Fruit fly (Drosophila melanogaster) whole organism, embryonic: ENCODE results near the gene CG1632.

Source experiments
- Adf1 ChIP-seq: fragments of 200-800 bp; sonication (Bioruptor generic); IDR thresholded peaks from 2 replicates; pipeline ENCODE4 v1.3.6; 2022; ENCODE audit warnings: missing biosample characterization, missing genetic modification characterization
- CG10274 ChIP-seq: fragments of 200-800 bp; sonication (Bioruptor generic); optimal IDR thresholded peaks from 3 replicates; lab custom pipeline; 2017; ENCODE audit warnings: missing biosample characterization, mild to moderate bottlenecking, missing genetic modification characterization
- CG11085 ChIP-seq: fragments of 200-800 bp; sonication (Bioruptor generic); IDR thresholded peaks from 2 replicates; pipeline ENCODE4 v1.3.6; 2022; ENCODE audit warnings: missing biosample characterization, missing genetic modification characterization
- CG15696 ChIP-seq: fragments of 200-800 bp; sonication (Bioruptor generic); optimal IDR thresholded peaks from 2 replicates; lab custom pipeline; 2019; ENCODE audit warnings: missing biosample characterization, mild to moderate bottlenecking, missing genetic modification characterization, moderate library complexity
- CG17328 ChIP-seq: fragments of 200-800 bp; sonication (Bioruptor generic); IDR thresholded peaks from 2 replicates; pipeline ENCODE4 v1.3.6; 2022; ENCODE audit warnings: missing biosample characterization, missing genetic modification characterization
- CG17361 ChIP-seq: fragments of 200-800 bp; sonication (Bioruptor generic); IDR thresholded peaks from 3 replicates; pipeline ENCODE4 v1.3.6; 2022; ENCODE audit warnings: missing biosample characterization, missing genetic modification characterization
- CG17385 ChIP-seq: fragments of 200-800 bp; sonication (Bioruptor generic); optimal IDR thresholded peaks from 3 replicates; lab custom pipeline; 2018; ENCODE audit warnings: missing biosample characterization, mild to moderate bottlenecking, missing genetic modification characterization
- CG18764 ChIP-seq: fragments of 200-800 bp; sonication (Bioruptor generic); optimal IDR thresholded peaks from 3 replicates; lab custom pipeline; 2016; ENCODE audit warnings: missing biosample characterization, missing genetic modification characterization
- CG2120 ChIP-seq: fragments of 200-800 bp; sonication (Bioruptor generic); optimal IDR thresholded peaks from 3 replicates; lab custom pipeline; 2016; ENCODE audit warnings: missing biosample characterization, missing genetic modification characterization
- CG2202 ChIP-seq: fragments of 200-800 bp; sonication (Bioruptor generic); optimal IDR thresholded peaks from 2 replicates; lab custom pipeline; 2018; ENCODE audit warnings: missing biosample characterization, mild to moderate bottlenecking, missing genetic modification characterization
- CG5953 ChIP-seq: fragments of 200-800 bp; sonication (Bioruptor generic); IDR thresholded peaks from 2 replicates; pipeline ENCODE4 v1.3.6; 2022; ENCODE audit warnings: missing biosample characterization, missing genetic modification characterization
- CG8281 ChIP-seq: fragments of 200-800 bp; sonication (Bioruptor generic); optimal IDR thresholded peaks from 2 replicates; lab custom pipeline; 2018; ENCODE audit warnings: missing biosample characterization, mild to moderate bottlenecking, missing genetic modification characterization, moderate library complexity
- D ChIP-seq, 2 experiments: fragments of 200-800 bp in 1 of 2; fragments of >200 bp in 1 of 2; sonication (Bioruptor generic) in 1 of 2; optimal IDR thresholded peaks; 2 replicates in 1 of 2; 3 replicates in 1 of 2; lab custom pipeline; 2017; ENCODE audit warnings: mild to moderate bottlenecking in 1 of 2, missing biosample characterization in 1 of 2, missing genetic modification characterization in 1 of 2, missing genetic modification reagents in 1 of 2
- D19A ChIP-seq: fragments of 200-800 bp; optimal IDR thresholded peaks from 3 replicates; lab custom pipeline; 2019; ENCODE audit warnings: missing biosample characterization, mild to moderate bottlenecking, missing genetic modification characterization, moderate library complexity
- Dad ChIP-seq: fragments of 200-800 bp; sonication (Bioruptor generic); optimal IDR thresholded peaks from 3 replicates; lab custom pipeline; 2016; ENCODE audit warnings: missing biosample characterization, missing genetic modification characterization
- HLH4C ChIP-seq: fragments of 200-800 bp; sonication (Bioruptor generic); IDR thresholded peaks from 3 replicates; pipeline ENCODE4 v1.3.6; 2022; ENCODE audit warnings: missing biosample characterization, missing genetic modification characterization; ENCODE audit not compliant: partially characterized antibody
- Hand ChIP-seq: fragments of 200-800 bp; sonication (Bioruptor generic); optimal IDR thresholded peaks from 2 replicates; lab custom pipeline; 2017; ENCODE audit warnings: mild to moderate bottlenecking, missing biosample characterization, missing genetic modification reagents, missing genetic modification characterization
- MTF-1 ChIP-seq: fragments of 200-800 bp; sonication (Bioruptor generic); optimal IDR thresholded peaks from 2 replicates; lab custom pipeline; 2018; ENCODE audit warnings: missing biosample characterization, mild to moderate bottlenecking, missing genetic modification characterization, borderline replicate concordance
- Mrtf ChIP-seq: fragments of 200-800 bp; sonication (Bioruptor generic); IDR thresholded peaks from 3 replicates; pipeline ENCODE4 v1.3.6; 2022; ENCODE audit warnings: missing biosample characterization, missing genetic modification characterization
- Oli ChIP-seq: fragments of 200-800 bp; sonication (Bioruptor generic); optimal IDR thresholded peaks from 2 replicates; lab custom pipeline; 2018; ENCODE audit warnings: missing biosample characterization, mild to moderate bottlenecking, missing genetic modification characterization, moderate library complexity
- Ravus ChIP-seq: fragments of 200-800 bp; sonication (Bioruptor generic); IDR thresholded peaks from 2 replicates; pipeline ENCODE4 v1.3.6; 2022; ENCODE audit warnings: missing biosample characterization, missing genetic modification characterization
- Rfx ChIP-seq: fragments of 200-800 bp; sonication (Bioruptor generic); IDR thresholded peaks from 2 replicates; pipeline ENCODE4 v1.3.6; 2022; ENCODE audit warnings: missing biosample characterization, missing genetic modification characterization
- Side ChIP-seq: fragments of 200-800 bp; sonication (Bioruptor generic); optimal IDR thresholded peaks from 2 replicates; lab custom pipeline; 2016; ENCODE audit warnings: missing biosample characterization, missing genetic modification characterization
- Ssrp ChIP-seq: fragments of 200-800 bp; sonication (Bioruptor generic); optimal IDR thresholded peaks from 2 replicates; lab custom pipeline; 2018; ENCODE audit warnings: missing biosample characterization, mild to moderate bottlenecking, missing genetic modification characterization, moderate library complexity
- Trl ChIP-seq, 3 experiments: fragments of >200 bp in 2 of 3; fragments of 200-800 bp in 1 of 3; sonication (Bioruptor generic) in 1 of 3; optimal IDR thresholded peaks; 2 replicates in 1 of 3; 3 replicates in 2 of 3; lab custom pipeline; 2016 to 2017; ENCODE audit warnings: missing biosample characterization in 1 of 3, missing genetic modification characterization in 1 of 3
- ase ChIP-seq: fragments of 200-800 bp; sonication (Bioruptor generic); IDR thresholded peaks from 3 replicates; pipeline ENCODE4 v1.3.6; 2022; ENCODE audit warnings: missing biosample characterization, missing genetic modification characterization
- bsh ChIP-seq, 2 experiments: fragments of 200-800 bp; sonication (Bioruptor generic); optimal IDR thresholded peaks; 2 replicates each; lab custom pipeline; 2017 to 2018; ENCODE audit warnings: mild to moderate bottlenecking in 2 of 2, missing biosample characterization in 2 of 2, missing genetic modification characterization in 2 of 2, moderate library complexity in 1 of 2
- cg ChIP-seq: fragments of 200-800 bp; sonication (Bioruptor generic); optimal IDR thresholded peaks from 3 replicates; lab custom pipeline; 2019; ENCODE audit warnings: missing biosample characterization, mild to moderate bottlenecking, missing genetic modification characterization, moderate library complexity
- dimm ChIP-seq: fragments of 200-800 bp; sonication (Bioruptor generic); IDR thresholded peaks from 2 replicates; pipeline ENCODE4 v1.3.6; 2022; ENCODE audit warnings: missing biosample characterization, missing genetic modification characterization
- dm ChIP-seq: fragments of 200-800 bp; sonication (Bioruptor generic); optimal IDR thresholded peaks from 3 replicates; lab custom pipeline; 2016; ENCODE audit warnings: missing biosample characterization, missing genetic modification characterization
- dmrt11E ChIP-seq: fragments of 200-800 bp; sonication (Bioruptor generic); optimal IDR thresholded peaks from 3 replicates; lab custom pipeline; 2018; ENCODE audit warnings: missing biosample characterization, mild to moderate bottlenecking, missing genetic modification characterization, moderate library complexity
- fru ChIP-seq: fragments of >200 bp; optimal IDR thresholded peaks from 2 replicates; lab custom pipeline; 2017
- gem ChIP-seq: fragments of 200-800 bp; sonication (Bioruptor generic); optimal IDR thresholded peaks from 2 replicates; lab custom pipeline; 2019; ENCODE audit warnings: missing biosample characterization, mild to moderate bottlenecking, missing genetic modification characterization, moderate library complexity
- hkb ChIP-seq, 2 experiments: fragments of 200-800 bp in 1 of 2; fragments of >200 bp in 1 of 2; sonication (Bioruptor generic) in 1 of 2; IDR thresholded peaks in 1 of 2; optimal IDR thresholded peaks in 1 of 2; 2 replicates each; pipeline versions ENCODE4 v1.3.6 to Lab custom; 2017 to 2022; ENCODE audit warnings: missing biosample characterization in 1 of 2, missing genetic modification characterization in 1 of 2
- ind ChIP-seq: fragments of 200-800 bp; sonication (Bioruptor generic); optimal IDR thresholded peaks from 3 replicates; lab custom pipeline; 2016; ENCODE audit warnings: missing biosample characterization, missing genetic modification characterization
- kni ChIP-seq: fragments of 200-800 bp; sonication (Bioruptor generic); optimal IDR thresholded peaks from 3 replicates; lab custom pipeline; 2017; ENCODE audit warnings: mild to moderate bottlenecking, missing biosample characterization, missing genetic modification reagents, missing genetic modification characterization
- lola ChIP-seq, 3 experiments: fragments of >200 bp in 2 of 3; fragments of 200-800 bp in 1 of 3; sonication (Bioruptor generic) in 1 of 3; optimal IDR thresholded peaks; 2 replicates each; lab custom pipeline; 2017 to 2019; ENCODE audit warnings: missing biosample characterization in 3 of 3, missing genetic modification characterization in 3 of 3, mild to moderate bottlenecking in 1 of 3, moderate library complexity in 1 of 3
- maf-S ChIP-seq: fragments of 200-800 bp; sonication (Bioruptor generic); optimal IDR thresholded peaks from 2 replicates; lab custom pipeline; 2016; ENCODE audit warnings: missing biosample characterization, missing genetic modification characterization
- rib ChIP-seq: fragments of 200-800 bp; sonication (Bioruptor generic); IDR thresholded peaks from 2 replicates; pipeline ENCODE4 v1.3.6; 2022; ENCODE audit warnings: missing biosample characterization, missing genetic modification characterization
- run ChIP-seq: fragments of 200-800 bp; sonication (Bioruptor generic); optimal IDR thresholded peaks from 3 replicates; lab custom pipeline; 2018; ENCODE audit warnings: missing biosample characterization, mild to moderate bottlenecking, missing genetic modification characterization
- salm ChIP-seq: fragments of 200-800 bp; sonication (Bioruptor generic); optimal IDR thresholded peaks from 2 replicates; lab custom pipeline; 2018; ENCODE audit warnings: missing biosample characterization, mild to moderate bottlenecking, missing genetic modification characterization
- sd ChIP-seq: fragments of 200-800 bp; sonication (Bioruptor generic); optimal IDR thresholded peaks from 3 replicates; lab custom pipeline; 2018; ENCODE audit warnings: missing biosample characterization, mild to moderate bottlenecking, missing genetic modification characterization, moderate library complexity
- sima ChIP-seq: fragments of 200-800 bp; sonication (Bioruptor generic); optimal IDR thresholded peaks from 2 replicates; lab custom pipeline; 2016; ENCODE audit warnings: missing biosample characterization, missing genetic modification characterization
- sob ChIP-seq: fragments of 200-800 bp; sonication (Bioruptor generic); IDR thresholded peaks from 2 replicates; pipeline ENCODE4 v1.3.6; 2022; ENCODE audit warnings: missing biosample characterization, missing genetic modification characterization
- tna ChIP-seq: fragments of 200-800 bp; sonication (Bioruptor generic); IDR thresholded peaks from 2 replicates; pipeline ENCODE4 v1.3.6; 2022; ENCODE audit warnings: missing biosample characterization, missing genetic modification characterization; ENCODE audit not compliant: partially characterized antibody
- wdn ChIP-seq: fragments of 200-800 bp; sonication (Bioruptor generic); IDR thresholded peaks from 2 replicates; pipeline ENCODE4 v1.3.6; 2022; ENCODE audit warnings: missing biosample characterization, missing genetic modification characterization
- wor ChIP-seq: fragments of 200-800 bp; sonication (Bioruptor generic); IDR thresholded peaks from 2 replicates; pipeline ENCODE4 v1.3.6; 2022; ENCODE audit warnings: missing biosample characterization, missing genetic modification characterization
- yki ChIP-seq: fragments of >200 bp; optimal IDR thresholded peaks from 3 replicates; lab custom pipeline; 2018
- z ChIP-seq: fragments of 200-800 bp; sonication (Bioruptor generic); IDR thresholded peaks from 3 replicates; pipeline ENCODE4 v1.3.6; 2022; ENCODE audit warnings: missing biosample characterization, missing genetic modification characterization

CG1632 gene

DNA sequence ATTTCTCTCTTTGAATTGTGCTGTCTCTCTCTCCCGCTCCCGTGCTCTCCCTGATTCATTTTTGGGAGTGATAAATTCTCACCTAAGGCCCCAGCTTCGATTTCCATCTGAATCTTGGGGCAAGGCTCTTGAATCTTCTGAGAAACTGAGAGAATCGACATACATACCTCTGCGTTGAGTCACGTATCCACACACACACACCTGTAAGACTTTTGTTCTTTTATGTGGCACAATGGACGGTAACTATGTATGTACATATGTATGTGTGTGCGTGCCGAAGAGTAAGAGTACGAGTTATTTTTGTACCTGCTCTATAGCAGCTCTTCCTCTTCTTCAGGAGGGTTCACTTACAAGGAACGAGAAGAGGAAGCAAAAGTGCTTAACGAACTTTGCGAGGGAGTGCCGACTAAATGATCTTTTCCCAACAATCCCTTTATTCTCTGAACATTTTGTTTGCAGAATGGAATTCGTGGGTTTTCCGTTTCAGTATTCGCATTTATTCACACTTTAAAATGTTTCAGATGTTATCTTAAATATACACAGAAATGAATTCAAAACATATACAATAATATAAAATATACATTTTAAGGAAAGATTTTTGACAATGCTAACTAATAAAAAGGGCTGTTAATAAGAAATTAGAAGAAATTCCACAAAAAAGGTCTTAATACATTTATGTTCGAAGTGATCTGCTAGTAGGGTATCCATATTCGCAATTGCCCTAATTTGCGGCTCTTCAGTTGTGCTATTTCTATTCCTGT lies 37.2 kb upstream of the CG1632 start:
- peak; percentile 53 for TF ChIP-seq CG10274 (GFP tag; lab: Kevin White, UChicago)
- no peak for TF ChIP-seq CG8281 (tag; lab: Kevin White, UChicago)
- peak; percentile 40 to 77 for TF ChIP-seq Trl (optimal IDR thresholded peaks at IDR 0.05; lab: Kevin White, UChicago)
- TF ChIP-seq Trl (GFP tag; optimal IDR thresholded peaks at IDR 0.05; lab: Kevin White, UChicago) = no peak
- no peak for TF ChIP-seq CG15696 (tag; lab: Kevin White, UChicago)
- TF ChIP-seq ase (GFP tag; lab: Robert Waterston, UW) = no peak
- no peak for TF ChIP-seq Adf1 (GFP tag; lab: Robert Waterston, UW)
- no peak for TF ChIP-seq dimm (GFP tag; lab: Robert Waterston, UW)
- no peak for TF ChIP-seq Hand (GFP tag; lab: Kevin White, UChicago)
- no peak for TF ChIP-seq Rfx (GFP tag; lab: Robert Waterston, UW)
- TF ChIP-seq Ravus = no peak
- TF ChIP-seq yki = peak; percentile 43
- no peak for TF ChIP-seq HLH4C (GFP tag; lab: Robert Waterston, UW)
- TF ChIP-seq Dad (GFP tag; lab: Kevin White, UChicago) = no peak
- TF ChIP-seq lola (GFP tag; optimal IDR thresholded peaks at IDR 0.05; lab: Kevin White, UChicago) = peak in 1 of 3 experiments; percentile 24
- TF ChIP-seq sd (tag; lab: Kevin White, UChicago) = peak; percentile 26
- peak; percentile 21 for TF ChIP-seq dmrt11E (tag; lab: Kevin White, UChicago)
- TF ChIP-seq rib (GFP tag; lab: Robert Waterston, UW) = no peak
- no peak for TF ChIP-seq CG17361
- no peak for TF ChIP-seq maf-S (GFP tag; lab: Kevin White, UChicago)
- TF ChIP-seq gem (tag; lab: Kevin White, UChicago) = peak; percentile 4
- no peak for TF ChIP-seq tna
- no peak for TF ChIP-seq CG5953 (GFP tag; lab: Robert Waterston, UW)
- TF ChIP-seq salm (tag; lab: Kevin White, UChicago) = no peak
- no peak for TF ChIP-seq CG2120
- TF ChIP-seq hkb (optimal IDR thresholded peaks at IDR 0.05; lab: Kevin White, UChicago) = no peak
- no peak for TF ChIP-seq hkb (GFP tag; IDR thresholded peaks at IDR 0.05; lab: Robert Waterston, UW)
- no peak for TF ChIP-seq CG11085
- no peak for TF ChIP-seq CG2202 (tag; lab: Kevin White, UChicago)
- no peak for TF ChIP-seq wor (GFP tag; lab: Robert Waterston, UW)
- no peak for TF ChIP-seq sob
- TF ChIP-seq cg = peak; percentile 74
- TF ChIP-seq wdn = no peak
- no peak for TF ChIP-seq Mrtf
- TF ChIP-seq CG17328 (GFP tag; lab: Robert Waterston, UW) = no peak
- no peak for TF ChIP-seq run (tag; lab: Kevin White, UChicago)
- TF ChIP-seq sima (GFP tag; lab: Kevin White, UChicago) = no peak
- no peak for TF ChIP-seq CG18764 (GFP tag; lab: Kevin White, UChicago)
- 0 out of 3 replicates have a peak, but pooled peaks have one; percentile 58 for TF ChIP-seq z (GFP tag; lab: Robert Waterston, UW)
- no peak for TF ChIP-seq Ssrp (tag; lab: Kevin White, UChicago)
- TF ChIP-seq MTF-1 = no peak
- no peak for TF ChIP-seq Side (GFP tag; lab: Kevin White, UChicago)
- no peak for TF ChIP-seq fru
- no peak for TF ChIP-seq Oli
- peak in 1 of 2 experiments; percentile 62 for TF ChIP-seq bsh (GFP tag; optimal IDR thresholded peaks at IDR 0.05; lab: Kevin White, UChicago)
- peak; percentile 84 for TF ChIP-seq CG17385 (GFP tag; lab: Kevin White, UChicago)
- TF ChIP-seq D (optimal IDR thresholded peaks at IDR 0.05; lab: Kevin White, UChicago) = peak; percentile 78
- no peak for TF ChIP-seq D (GFP tag; optimal IDR thresholded peaks at IDR 0.05; lab: Kevin White, UChicago)
- TF ChIP-seq dm (GFP tag; lab: Kevin White, UChicago) = no peak
- peak; percentile 40 for TF ChIP-seq kni (GFP tag; lab: Kevin White, UChicago)
- TF ChIP-seq D19A = peak; percentile 72
- no peak for TF ChIP-seq ind (GFP tag; lab: Kevin White, UChicago)
